Fruit fly (Drosophila melanogaster) whole organism, embryonic: ENCODE data around the gene Rtnl1.

Source experiments
- B-H2 ChIP-seq: fragments of 200-800 bp; sonication (Bioruptor generic); optimal IDR thresholded peaks from 2 replicates; lab custom pipeline; 2018; ENCODE audit warnings: missing biosample characterization, mild to moderate bottlenecking, missing genetic modification characterization
- BEAF-32 ChIP-seq: fragments of 200-800 bp; sonication (Bioruptor generic); optimal IDR thresholded peaks from 3 replicates; lab custom pipeline; 2017; ENCODE audit warnings: missing biosample characterization, missing genetic modification characterization, mild to moderate bottlenecking, moderate library complexity, missing genetic modification reagents
- Bgb ChIP-seq: fragments of 200-800 bp; sonication (Bioruptor generic); IDR thresholded peaks from 2 replicates; pipeline ENCODE4 v1.3.6; 2022; ENCODE audit warnings: missing biosample characterization, missing genetic modification characterization; ENCODE audit not compliant: partially characterized antibody
- CG10543 ChIP-seq: fragments of 200-800 bp; sonication (Bioruptor generic); optimal IDR thresholded peaks from 3 replicates; lab custom pipeline; 2017; ENCODE audit warnings: missing biosample characterization, mild to moderate bottlenecking, missing genetic modification characterization, moderate library complexity
- CG12659 ChIP-seq: fragments of 200-800 bp; sonication (Bioruptor generic); optimal IDR thresholded peaks from 3 replicates; lab custom pipeline; 2017; ENCODE audit warnings: mild to moderate bottlenecking, missing biosample characterization, missing genetic modification reagents, missing genetic modification characterization
- CG12769 ChIP-seq: fragments of 200-800 bp; sonication (Bioruptor generic); optimal IDR thresholded peaks from 2 replicates; lab custom pipeline; 2019; ENCODE audit warnings: missing biosample characterization, mild to moderate bottlenecking, missing genetic modification characterization, moderate library complexity
- CG13296 ChIP-seq: fragments of 200-800 bp; sonication (Bioruptor generic); optimal IDR thresholded peaks from 3 replicates; lab custom pipeline; 2018; ENCODE audit warnings: missing biosample characterization, mild to moderate bottlenecking, missing genetic modification characterization
- CG13424 ChIP-seq: fragments of 200-800 bp; sonication (Bioruptor generic); optimal IDR thresholded peaks from 2 replicates; lab custom pipeline; 2019; ENCODE audit warnings: missing biosample characterization, mild to moderate bottlenecking, missing genetic modification characterization, moderate library complexity
- CG15479 ChIP-seq: fragments of 200-800 bp; sonication (Bioruptor generic); optimal IDR thresholded peaks from 3 replicates; lab custom pipeline; 2019; ENCODE audit warnings: missing biosample characterization, mild to moderate bottlenecking, missing genetic modification characterization, moderate library complexity
- CG17385 ChIP-seq: fragments of 200-800 bp; sonication (Bioruptor generic); optimal IDR thresholded peaks from 3 replicates; lab custom pipeline; 2018; ENCODE audit warnings: missing biosample characterization, mild to moderate bottlenecking, missing genetic modification characterization
- CG2712 ChIP-seq: fragments of 200-800 bp; optimal IDR thresholded peaks from 3 replicates; lab custom pipeline; 2019; ENCODE audit warnings: missing biosample characterization, mild to moderate bottlenecking, missing genetic modification characterization, moderate library complexity
- CG2889 ChIP-seq: fragments of 200-800 bp; sonication (Bioruptor generic); IDR thresholded peaks from 3 replicates; pipeline ENCODE4 v1.3.6; 2022; ENCODE audit warnings: missing biosample characterization, missing genetic modification characterization
- CG3163 ChIP-seq: fragments of 200-800 bp; sonication (Bioruptor generic); optimal IDR thresholded peaks from 3 replicates; lab custom pipeline; 2016; ENCODE audit warnings: missing biosample characterization, missing genetic modification characterization
- CG32532 ChIP-seq: fragments of 200-800 bp; sonication (Bioruptor generic); IDR thresholded peaks from 2 replicates; pipeline ENCODE4 v1.3.6; 2022; ENCODE audit warnings: missing biosample characterization, missing genetic modification characterization
- CG34376 ChIP-seq: fragments of 200-800 bp; sonication (Bioruptor generic); optimal IDR thresholded peaks from 2 replicates; lab custom pipeline; 2018; ENCODE audit warnings: missing biosample characterization, mild to moderate bottlenecking, missing genetic modification characterization
- CG3726 ChIP-seq: fragments of 200-800 bp; sonication (Bioruptor generic); IDR thresholded peaks from 3 replicates; pipeline ENCODE4, ENCODE4 v1.3.6; 2022; ENCODE audit warnings: missing biosample characterization, missing genetic modification characterization
- CG4282 ChIP-seq: fragments of 200-800 bp; sonication (Bioruptor generic); optimal IDR thresholded peaks from 2 replicates; lab custom pipeline; 2016; ENCODE audit warnings: missing biosample characterization, missing genetic modification characterization
- CoRest ChIP-seq: fragments of 200-800 bp; sonication (Bioruptor generic); optimal IDR thresholded peaks from 3 replicates; lab custom pipeline; 2018; ENCODE audit warnings: missing biosample characterization, mild to moderate bottlenecking, missing genetic modification characterization, moderate library complexity
- Deaf1 ChIP-seq: fragments of 200-800 bp; optimal IDR thresholded peaks from 3 replicates; lab custom pipeline; 2019; ENCODE audit warnings: missing biosample characterization, mild to moderate bottlenecking, missing genetic modification characterization, moderate library complexity
- Dp ChIP-seq: fragments of 200-800 bp; sonication (Bioruptor generic); optimal IDR thresholded peaks from 2 replicates; lab custom pipeline; 2018; ENCODE audit warnings: missing biosample characterization, mild to moderate bottlenecking, missing genetic modification characterization, moderate library complexity
- Dref ChIP-seq: fragments of 200-800 bp; sonication (Bioruptor generic); IDR thresholded peaks from 2 replicates; pipeline ENCODE4 v1.3.6; 2022; ENCODE audit warnings: missing biosample characterization, missing genetic modification characterization
- Fer1 ChIP-seq: fragments of 200-800 bp; sonication (Bioruptor generic); optimal IDR thresholded peaks from 2 replicates; lab custom pipeline; 2017; ENCODE audit warnings: missing biosample characterization, mild to moderate bottlenecking, missing genetic modification characterization
- Gug ChIP-seq: fragments of 200-800 bp; sonication (Bioruptor generic); IDR thresholded peaks from 4 replicates; pipeline ENCODE4 v1.3.6; 2022; ENCODE audit warnings: missing biosample characterization, missing genetic modification characterization
- HLH3B ChIP-seq: fragments of 200-800 bp; sonication (Bioruptor generic); IDR thresholded peaks from 2 replicates; pipeline ENCODE4 v1.3.6; 2022; ENCODE audit warnings: missing biosample characterization, missing genetic modification characterization
- Hey ChIP-seq: fragments of 200-800 bp; sonication (Bioruptor generic); optimal IDR thresholded peaks from 3 replicates; lab custom pipeline; 2018; ENCODE audit warnings: missing biosample characterization, mild to moderate bottlenecking, missing genetic modification characterization
- Hmx ChIP-seq: fragments of 200-800 bp; sonication (Bioruptor generic); optimal IDR thresholded peaks from 2 replicates; lab custom pipeline; 2016; ENCODE audit warnings: missing biosample characterization, missing genetic modification characterization
- Med ChIP-seq: fragments of 200-800 bp; sonication (Bioruptor generic); peaks from one replicate; lab custom pipeline; 2016; ENCODE audit warnings: missing biosample characterization, missing genetic modification characterization, mild to moderate bottlenecking, inconsistent platforms, moderate library complexity
- Nf-YA ChIP-seq: fragments of 200-800 bp; sonication (Bioruptor generic); IDR thresholded peaks from 2 replicates; pipeline ENCODE4 v1.3.6; 2022; ENCODE audit warnings: missing biosample characterization, missing genetic modification characterization
- Pdp1 ChIP-seq, 2 experiments: fragments of 200-800 bp; sonication (Bioruptor generic); optimal IDR thresholded peaks; 3 replicates each; lab custom pipeline; 2016; ENCODE audit warnings: missing biosample characterization in 2 of 2, missing genetic modification characterization in 2 of 2, mild to moderate bottlenecking in 1 of 2, moderate library complexity in 1 of 2
- Scr ChIP-seq: fragments of 200-800 bp; sonication (Bioruptor generic); IDR thresholded peaks from 2 replicates; pipeline ENCODE4 v1.3.6; 2022; ENCODE audit warnings: missing biosample characterization, missing genetic modification characterization; ENCODE audit not compliant: partially characterized antibody
- Trl ChIP-seq, 3 experiments: fragments of >200 bp in 2 of 3; fragments of 200-800 bp in 1 of 3; sonication (Bioruptor generic) in 1 of 3; optimal IDR thresholded peaks; 2 replicates in 1 of 3; 3 replicates in 2 of 3; lab custom pipeline; 2016 to 2017; ENCODE audit warnings: missing biosample characterization in 1 of 3, missing genetic modification characterization in 1 of 3
- Vsx1 ChIP-seq: fragments of 200-800 bp; sonication (Bioruptor generic); optimal IDR thresholded peaks from 2 replicates; lab custom pipeline; 2017; ENCODE audit warnings: missing biosample characterization, mild to moderate bottlenecking, missing genetic modification characterization, missing genetic modification reagents
- aop ChIP-seq: fragments of 200-800 bp; sonication (Bioruptor generic); IDR thresholded peaks from 2 replicates; pipeline ENCODE4 v1.3.6; 2022; ENCODE audit warnings: missing biosample characterization, missing genetic modification characterization
- bab2 ChIP-seq: fragments of 200-800 bp; sonication (Bioruptor generic); optimal IDR thresholded peaks from 2 replicates; lab custom pipeline; 2016; ENCODE audit warnings: missing biosample characterization, missing genetic modification characterization
- chinmo ChIP-seq: fragments of 200-800 bp; sonication (Bioruptor generic); IDR thresholded peaks from 4 replicates; pipeline ENCODE4 v1.3.6; 2022; ENCODE audit warnings: missing biosample characterization, missing genetic modification characterization; ENCODE audit not compliant: partially characterized antibody
- chm ChIP-seq: fragments of 200-800 bp; sonication (Bioruptor generic); IDR thresholded peaks from 2 replicates; pipeline ENCODE4 v1.3.6; 2022; ENCODE audit warnings: missing biosample characterization, missing genetic modification characterization
- cwo ChIP-seq: fragments of 200-800 bp; sonication (Bioruptor generic); optimal IDR thresholded peaks from 3 replicates; lab custom pipeline; 2017; ENCODE audit warnings: missing biosample characterization, missing genetic modification characterization, mild to moderate bottlenecking, moderate library complexity, missing genetic modification reagents
- dpn ChIP-seq, 2 experiments: fragments of 200-800 bp; sonication (Bioruptor generic); optimal IDR thresholded peaks; 3 replicates each; lab custom pipeline; 2016; ENCODE audit warnings: missing biosample characterization in 2 of 2, missing genetic modification characterization in 2 of 2
- gcm2 ChIP-seq: fragments of 200-800 bp; sonication (Bioruptor generic); optimal IDR thresholded peaks from 2 replicates; lab custom pipeline; 2016; ENCODE audit warnings: missing biosample characterization, missing genetic modification characterization
- lilli ChIP-seq: fragments of 200-800 bp; sonication (Bioruptor generic); optimal IDR thresholded peaks from 3 replicates; lab custom pipeline; 2016; ENCODE audit warnings: missing biosample characterization, missing genetic modification characterization
- row ChIP-seq: fragments of 200-800 bp; sonication (Bioruptor generic); IDR thresholded peaks from 3 replicates; pipeline ENCODE4 v1.3.6; 2022; ENCODE audit warnings: missing biosample characterization, missing genetic modification characterization
- sd ChIP-seq: fragments of 200-800 bp; sonication (Bioruptor generic); optimal IDR thresholded peaks from 3 replicates; lab custom pipeline; 2018; ENCODE audit warnings: missing biosample characterization, mild to moderate bottlenecking, missing genetic modification characterization, moderate library complexity
- sens ChIP-seq: fragments of 200-800 bp; sonication (Bioruptor generic); peaks from one replicate; lab custom pipeline; 2016; ENCODE audit warnings: missing biosample characterization, missing genetic modification characterization
- sens-2 ChIP-seq: fragments of 200-800 bp; sonication (Bioruptor generic); IDR thresholded peaks from 2 replicates; pipeline ENCODE4 v1.3.6; 2022; ENCODE audit warnings: missing biosample characterization, missing genetic modification characterization
- seq ChIP-seq: fragments of 200-800 bp; sonication (Bioruptor generic); IDR thresholded peaks from 2 replicates; pipeline ENCODE4 v1.3.6; 2022; ENCODE audit warnings: missing biosample characterization, missing genetic modification characterization
- sob ChIP-seq: fragments of 200-800 bp; sonication (Bioruptor generic); IDR thresholded peaks from 2 replicates; pipeline ENCODE4 v1.3.6; 2022; ENCODE audit warnings: missing biosample characterization, missing genetic modification characterization
- trh ChIP-seq: fragments of 200-800 bp; sonication (Bioruptor generic); optimal IDR thresholded peaks from 2 replicates; lab custom pipeline; 2016; ENCODE audit warnings: missing biosample characterization, missing genetic modification characterization
- zfh2 ChIP-seq: fragments of 200-800 bp; sonication (Bioruptor generic); optimal IDR thresholded peaks from 2 replicates; lab custom pipeline; 2016; ENCODE audit warnings: missing biosample characterization, missing genetic modification characterization

The Rtnl1 gene

DNA sequence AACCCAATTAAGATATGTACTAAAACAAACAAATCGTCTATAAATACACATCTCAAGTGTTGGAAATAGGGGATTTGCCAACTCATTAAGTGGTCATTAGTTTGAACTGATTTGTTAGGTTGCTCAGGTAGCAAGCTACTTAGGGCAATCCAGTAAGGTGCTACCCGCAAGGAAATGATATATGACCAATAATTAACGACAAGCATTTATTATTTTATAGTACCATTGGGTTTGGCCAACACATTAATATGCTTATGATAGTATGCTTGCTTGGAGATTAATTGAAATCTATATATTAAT, 13.7 kb downstream of the Rtnl1 start (continued):
- TF ChIP-seq Vsx1 (GFP tag; lab: Kevin White, UChicago) (peak; percentile 71), CG3726 (GFP tag; lab: Robert Waterston, UW) (no peak), row (GFP tag; lab: Robert Waterston, UW) (no peak), sens-2 (GFP tag; lab: Robert Waterston, UW) (peak; percentile 55; the same call in 1 of the 2 replicates), Hey (tag; lab: Kevin White, UChicago) (no peak), Gug (GFP tag; lab: Robert Waterston, UW) (no peak), Hmx (GFP tag; lab: Kevin White, UChicago) (no peak), Bgb (GFP tag; lab: Robert Waterston, UW) (no peak), dpn (GFP tag; optimal IDR thresholded peaks at IDR 0.05; lab: Kevin White, UChicago) (no peak), CG2889 (no peak), CoRest (tag; lab: Kevin White, UChicago) (no peak), B-H2 (no peak), chm (GFP tag; lab: Robert Waterston, UW) (no peak), CG34376 (GFP tag; lab: Kevin White, UChicago) (peak; percentile 36), gcm2 (GFP tag; lab: Kevin White, UChicago) (no peak), cwo (GFP tag; lab: Kevin White, UChicago) (peak; percentile 27), aop (no peak), CG4282 (GFP tag; lab: Kevin White, UChicago) (no peak)
- TF ChIP-seq, all 482 proteins: peak for 11

- TF ChIP-seq BEAF-32 (GFP tag; lab: Kevin White, UChicago): no peak
- TF ChIP-seq CG10543: peak; percentile 33
- TF ChIP-seq Dref (GFP tag; lab: Robert Waterston, UW): no peak
- TF ChIP-seq CG17385 (GFP tag; lab: Kevin White, UChicago): peak; percentile 34
- TF ChIP-seq Trl (optimal IDR thresholded peaks at IDR 0.05; lab: Kevin White, UChicago): peak; percentile 52 to 77
- no peak for TF ChIP-seq Trl (GFP tag; optimal IDR thresholded peaks at IDR 0.05; lab: Kevin White, UChicago)
- no peak for TF ChIP-seq seq (GFP tag; lab: Robert Waterston, UW)
- peak; percentile 11 for TF ChIP-seq CG13296 (GFP tag; lab: Kevin White, UChicago)
- TF ChIP-seq CG3163 (GFP tag; lab: Kevin White, UChicago): peak; percentile 93
- peak; percentile 66 for TF ChIP-seq CG12769 (tag; lab: Kevin White, UChicago)
- no peak for TF ChIP-seq CG12659 (GFP tag; lab: Kevin White, UChicago)
- no peak for TF ChIP-seq CG13424 (tag; lab: Kevin White, UChicago)
- peak in 1 of 2 experiments; percentile 95 for TF ChIP-seq Pdp1 (GFP tag; optimal IDR thresholded peaks at IDR 0.05; lab: Kevin White, UChicago)
- peak; percentile 22; the same call in 1 of the 2 replicates for TF ChIP-seq Scr (GFP tag; lab: Robert Waterston, UW)
- TF ChIP-seq sob (GFP tag; lab: Robert Waterston, UW): no peak
- no peak for TF ChIP-seq Dp (GFP tag; lab: Kevin White, UChicago)
- no peak for TF ChIP-seq CG2712
- TF ChIP-seq CG15479: peak; percentile 35
- no peak for TF ChIP-seq Nf-YA
- TF ChIP-seq chinmo: 0 out of 4 replicates have a peak, but pooled peaks have one; percentile 28
- TF ChIP-seq bab2 (GFP tag; lab: Kevin White, UChicago): no peak
- TF ChIP-seq CG32532 (GFP tag; lab: Robert Waterston, UW): peak; percentile 11; the same call in 1 of the 2 replicates
- TF ChIP-seq HLH3B (GFP tag; lab: Robert Waterston, UW): no peak
- TF ChIP-seq sd (tag; lab: Kevin White, UChicago): peak; percentile 86
- TF ChIP-seq Fer1 (GFP tag; lab: Kevin White, UChicago): no peak
- TF ChIP-seq lilli (GFP tag; lab: Kevin White, UChicago): no peak
- TF ChIP-seq Deaf1: peak; percentile 71
- TF ChIP-seq zfh2 (GFP tag; lab: Kevin White, UChicago): no peak
- TF ChIP-seq Med: peak; percentile 73
- TF ChIP-seq trh (GFP tag; lab: Kevin White, UChicago): no peak
- TF ChIP-seq sens (GFP tag; lab: Kevin White, UChicago): peak; percentile 50
Measured at dm6 chr2L:4995010-4995836, 14.3 kb downstream of the Rtnl1 start.
